Fruit fly (Drosophila melanogaster) whole organism: ENCODE results near the gene CG12995.

ENCODE experiments used
- CG8478 ChIP-seq: fragments of >200 bp; optimal IDR thresholded peaks from 2 replicates; lab custom pipeline; 2018; ENCODE audit warnings: inconsistent platforms
- Dll ChIP-seq: fragments of >200 bp; optimal IDR thresholded peaks from 2 replicates; lab custom pipeline; 2017
- EcR ChIP-seq, 2 experiments: fragments of >200 bp; optimal IDR thresholded peaks; 2 replicates each; lab custom pipeline; 2017; ENCODE audit warnings: missing biosample characterization in 2 of 2, missing genetic modification characterization in 2 of 2, missing genetic modification reagents in 2 of 2
- pan ChIP-seq: fragments of >200 bp; optimal IDR thresholded peaks from 2 replicates; lab custom pipeline; 2017
- usp ChIP-seq: fragments of >200 bp; optimal IDR thresholded peaks from 2 replicates; lab custom pipeline; 2017; ENCODE audit warnings: missing biosample characterization, missing genetic modification characterization, mixed read lengths

DNA sequence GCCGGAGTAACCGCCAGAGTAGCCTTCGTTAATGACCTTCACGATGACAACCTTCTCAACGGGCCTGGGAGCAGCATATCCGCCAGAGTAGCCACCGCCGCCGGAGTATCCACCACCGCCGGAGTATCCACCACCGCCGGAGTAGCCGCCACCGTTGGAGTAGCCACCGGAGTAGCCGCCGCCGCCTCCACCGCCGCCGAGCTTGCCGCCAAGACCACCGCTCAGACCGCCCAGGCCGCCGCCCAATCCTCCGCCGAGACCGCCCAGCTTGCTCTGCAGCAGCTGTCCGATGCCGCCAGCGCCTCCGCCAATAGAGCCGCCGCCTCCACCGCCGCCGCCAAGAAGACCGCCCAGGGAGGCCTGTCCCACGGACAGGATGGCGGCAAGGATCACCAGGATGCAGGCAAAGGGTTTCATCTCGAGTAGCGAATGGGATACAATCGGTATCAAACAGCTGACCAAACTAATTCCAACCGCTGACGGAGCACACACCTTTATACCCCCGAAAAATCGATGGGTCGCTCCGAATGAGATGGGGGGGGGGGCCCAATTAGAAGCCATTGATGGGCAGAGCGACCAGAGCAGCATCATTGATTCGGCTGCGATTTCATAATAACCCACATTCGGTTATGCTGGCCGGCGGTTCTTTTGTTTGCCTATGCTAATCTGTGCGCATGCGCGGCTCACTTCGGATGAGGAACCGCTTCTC lies 16.3 kb upstream of the CG12995 start:
- TF ChIP-seq pan (lab: Kevin White, UChicago) = no peak
- no peak for TF ChIP-seq CG8478 (lab: Kevin White, UChicago)
- no peak for TF ChIP-seq usp (GFP tag; lab: Kevin White, UChicago)
- TF ChIP-seq Dll = no peak
- no peak for TF ChIP-seq EcR (GFP tag; optimal IDR thresholded peaks at IDR 0.05; lab: Kevin White, UChicago)
